Fruit fly (Drosophila melanogaster): ENCODE results near the gene ccb.

The ccb gene

DNA sequence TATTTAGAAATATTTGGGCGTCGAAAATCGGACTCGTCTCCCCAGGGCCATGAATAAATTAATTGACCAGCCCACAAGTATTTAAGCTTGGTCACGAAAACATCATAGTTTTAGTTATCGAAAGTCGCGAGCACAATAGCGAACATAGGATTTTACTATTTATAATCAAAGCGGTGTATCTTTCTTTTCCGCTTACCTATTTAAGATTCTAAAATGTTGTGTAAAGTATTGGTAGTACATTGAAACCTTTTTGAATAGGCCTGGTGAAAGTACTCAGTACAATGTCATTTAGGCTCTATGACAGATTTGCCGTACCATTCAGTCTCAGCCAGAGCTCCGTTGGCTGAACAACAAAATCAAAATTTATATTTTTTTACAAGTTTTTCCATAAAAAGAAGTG is at the start of gene ccb:
Gene ccb (plus strand): TSS at position 301 of the 400 bp plus-strand sequence.
- TF ChIP-seq spab (GFP tag; optimal IDR thresholded peaks at IDR 0.05) (no peak), dsx (GFP tag; optimal IDR thresholded peaks at IDR 0.05; ENCODE audit: poor library complexity, severe bottlenecking) (no peak), eg (GFP tag; IDR thresholded peaks at IDR 0.05) (no peak), acj6 (GFP tag; optimal IDR thresholded peaks at IDR 0.05) (no peak), vri (GFP tag; optimal IDR thresholded peaks at IDR 0.05) (no peak), OdsH (GFP tag; optimal IDR thresholded peaks at IDR 0.05) (no peak), Lpt (GFP tag; optimal IDR thresholded peaks at IDR 0.05) (no peak), cyc (GFP tag; optimal IDR thresholded peaks at IDR 0.05) (no peak), CG3919 (GFP tag; optimal IDR thresholded peaks at IDR 0.05) (no peak), CG11294 (GFP tag; IDR thresholded peaks at IDR 0.05) (no peak), CG6854 (GFP tag; optimal IDR thresholded peaks at IDR 0.05) (no peak), topi (GFP tag; optimal IDR thresholded peaks at IDR 0.05) (no peak), fkh (GFP tag; optimal IDR thresholded peaks at IDR 0.05) (no peak), CG4318 (GFP tag; optimal IDR thresholded peaks at IDR 0.05) (no peak), CG10669 (GFP tag; optimal IDR thresholded peaks at IDR 0.05) (no peak)

DNA sequence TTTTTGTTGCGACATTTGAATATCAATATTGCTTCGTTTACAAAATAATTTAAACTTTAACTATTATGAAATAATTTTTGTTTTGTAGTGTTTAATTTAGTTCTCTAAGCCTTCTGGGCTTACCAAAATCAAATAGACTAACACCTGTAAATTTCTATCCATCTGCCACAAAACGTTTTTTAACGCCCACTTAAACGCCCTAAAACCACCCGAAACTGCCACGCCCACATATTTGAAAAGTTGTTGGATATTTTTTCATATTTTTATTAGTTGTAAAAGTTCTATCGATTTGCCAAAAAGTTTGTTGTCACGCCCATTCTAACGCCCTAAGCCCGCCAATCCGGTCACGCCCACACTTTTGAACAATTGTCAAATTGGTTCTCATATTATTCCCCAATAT is 46.1 kb upstream of the ccb start, which contains the start of gene CG45154:
Gene CG45154 (minus strand): TSS at position 101 of the 400 bp plus-strand sequence.
- no peak for TF ChIP-seq CG11762 (GFP tag; optimal IDR thresholded peaks at IDR 0.05; ENCODE audit: insufficient read depth)
- no peak for TF ChIP-seq Blimp-1 (GFP tag; optimal IDR thresholded peaks at IDR 0.05)
- no peak for TF ChIP-seq CG8119 (GFP tag; IDR thresholded peaks at IDR 0.05)
- no peak for TF ChIP-seq CG6163 (GFP tag; IDR thresholded peaks at IDR 0.05)
- TF ChIP-seq salr (GFP tag; optimal IDR thresholded peaks at IDR 0.05): no peak
- no peak for TF ChIP-seq CG3919 (GFP tag; optimal IDR thresholded peaks at IDR 0.05)
- TF ChIP-seq Ets21C (GFP tag; optimal IDR thresholded peaks at IDR 0.05): no peak
- no peak for TF ChIP-seq CG11902 (GFP tag; optimal IDR thresholded peaks at IDR 0.05)
- TF ChIP-seq Sox15 (GFP tag; optimal IDR thresholded peaks at IDR 0.05): no peak
- no peak for TF ChIP-seq acj6 (GFP tag; optimal IDR thresholded peaks at IDR 0.05)
- no peak for TF ChIP-seq vri (GFP tag; optimal IDR thresholded peaks at IDR 0.05)
- no peak for TF ChIP-seq Ets96B (tag; optimal IDR thresholded peaks at IDR 0.05)
- no peak for TF ChIP-seq CG10631 (GFP tag; optimal IDR thresholded peaks at IDR 0.05)
- TF ChIP-seq Eip78C (GFP tag): no peak
- no peak for TF ChIP-seq CG8319 (GFP tag; optimal IDR thresholded peaks at IDR 0.05)

DNA sequence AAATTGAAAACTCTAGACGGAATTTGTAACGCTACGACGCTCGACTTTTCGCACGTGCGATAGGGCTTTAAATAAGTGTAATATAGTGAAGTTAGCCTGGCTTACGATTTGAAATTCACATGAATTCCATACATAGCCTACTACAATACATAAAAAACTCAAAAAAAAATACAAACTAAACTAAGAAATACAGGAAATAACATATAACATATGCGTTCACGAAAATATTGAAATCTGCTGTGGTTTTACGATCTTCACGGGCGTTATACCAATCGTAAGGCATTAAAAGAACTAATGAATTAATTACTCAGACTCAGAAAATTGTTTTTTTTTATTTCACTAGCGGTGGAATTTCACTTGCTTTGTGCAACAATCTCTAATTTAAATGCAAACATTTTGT is 10.2 kb downstream of the ccb start, which contains the start of gene CG1724:
Gene CG1724 (minus strand): TSS at position 101 of the 400 bp plus-strand sequence.
- no peak for TF ChIP-seq CG11902 (GFP tag; optimal IDR thresholded peaks at IDR 0.05)
- no peak for TF ChIP-seq CG3032 (tag; optimal IDR thresholded peaks at IDR 0.05)
- TF ChIP-seq CG8632 (GFP tag; optimal IDR thresholded peaks at IDR 0.05): no peak
- TF ChIP-seq CG34406 (GFP tag; optimal IDR thresholded peaks at IDR 0.05): no peak
- no peak for TF ChIP-seq Hr39 (GFP tag; optimal IDR thresholded peaks at IDR 0.05)
- TF ChIP-seq Sox102F (GFP tag; optimal IDR thresholded peaks at IDR 0.05): no peak
- TF ChIP-seq CG11294 (GFP tag; IDR thresholded peaks at IDR 0.05): no peak
- TF ChIP-seq eg (GFP tag; IDR thresholded peaks at IDR 0.05): no peak
- TF ChIP-seq CG6163 (GFP tag; IDR thresholded peaks at IDR 0.05): no peak
- no peak for TF ChIP-seq CG32006 (GFP tag; optimal IDR thresholded peaks at IDR 0.05)
- TF ChIP-seq Lpt (GFP tag; optimal IDR thresholded peaks at IDR 0.05): no peak
- no peak for TF ChIP-seq Smox (GFP tag; optimal IDR thresholded peaks at IDR 0.05)
- no peak for TF ChIP-seq acj6 (GFP tag; optimal IDR thresholded peaks at IDR 0.05)
- no peak for TF ChIP-seq svp (GFP tag)
- no peak for TF ChIP-seq CG8119 (GFP tag; IDR thresholded peaks at IDR 0.05)
- no peak for TF ChIP-seq ss (GFP tag; optimal IDR thresholded peaks at IDR 0.05)
- no peak for TF ChIP-seq OdsH (GFP tag; optimal IDR thresholded peaks at IDR 0.05)
- no peak for TF ChIP-seq CG6276 (GFP tag; optimal IDR thresholded peaks at IDR 0.05)

Data from whole organism, prepupa.